Worm (Caenorhabditis elegans): ENCODE measurements around the gene unc-7.

unc-7 gene

DNA sequence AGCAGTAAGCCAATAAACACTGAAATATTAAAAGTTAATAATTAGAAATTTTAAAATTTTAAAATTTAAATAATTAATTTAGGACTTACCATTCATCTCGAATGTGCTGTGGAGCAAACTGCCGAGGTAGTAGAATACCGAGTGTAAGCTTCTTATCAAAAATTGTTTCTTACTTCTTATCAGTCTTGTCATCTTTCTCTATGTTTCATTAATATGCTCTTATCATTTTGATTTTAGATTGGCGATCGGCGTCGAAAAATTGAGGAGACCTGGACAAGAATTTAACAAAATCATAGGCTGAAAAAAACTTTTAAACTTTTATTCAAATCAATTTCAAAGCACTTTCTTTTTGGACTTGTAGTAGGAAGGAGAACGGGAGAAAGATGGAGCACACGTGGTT lies 49.8 kb downstream of the unc-7 start, which contains the start of gene F09B12.3:
Gene F09B12.3 (minus strand): TSS at position 192 of the 400 bp plus-strand sequence.
- no peak for TF ChIP-seq nhr-10 (tag; optimal IDR thresholded peaks at IDR 0.05)
- TF ChIP-seq mdl-1 (tag; optimal IDR thresholded peaks at IDR 0.05), result no peak
- TF ChIP-seq ztf-1 (GFP tag; conservative IDR thresholded peaks at IDR 0.05), result no peak
- peak; percentile 29 for TF ChIP-seq crh-2 (tag; optimal IDR thresholded peaks at IDR 0.05)
- no peak for TF ChIP-seq nhr-77 (tag; optimal IDR thresholded peaks at IDR 0.05)
- TF ChIP-seq zag-1 (tag; optimal IDR thresholded peaks at IDR 0.05), result no peak
- TF ChIP-seq egl-27 (tag; optimal IDR thresholded peaks at IDR 0.05), result no peak
- TF ChIP-seq elt-3 (tag; optimal IDR thresholded peaks at IDR 0.05), result no peak
- TF ChIP-seq ceh-16 (tag; optimal IDR thresholded peaks at IDR 0.05), result no peak
- no peak for TF ChIP-seq unc-55 (GFP tag; optimal IDR thresholded peaks at IDR 0.05)
- peak; percentile 12 for TF ChIP-seq sma-9 (GFP tag; optimal IDR thresholded peaks at IDR 0.05)
- TF ChIP-seq sma-9 (tag; optimal IDR thresholded peaks at IDR 0.05), result no peak
- no peak for TF ChIP-seq nhr-237 (tag; optimal IDR thresholded peaks at IDR 0.05)
- TF ChIP-seq gmeb-1 (tag; optimal IDR thresholded peaks at IDR 0.05), result peak; percentile 32
- no peak for TF ChIP-seq unc-62 (GFP tag; optimal IDR thresholded peaks at IDR 0.05)
- peak; percentile 92 for TF ChIP-seq fos-1 (tag; optimal IDR thresholded peaks at IDR 0.05)
- no peak for TF ChIP-seq alr-1 (tag; optimal IDR thresholded peaks at IDR 0.05)
- TF ChIP-seq sma-3 (GFP tag; optimal IDR thresholded peaks at IDR 0.05), result no peak

DNA sequence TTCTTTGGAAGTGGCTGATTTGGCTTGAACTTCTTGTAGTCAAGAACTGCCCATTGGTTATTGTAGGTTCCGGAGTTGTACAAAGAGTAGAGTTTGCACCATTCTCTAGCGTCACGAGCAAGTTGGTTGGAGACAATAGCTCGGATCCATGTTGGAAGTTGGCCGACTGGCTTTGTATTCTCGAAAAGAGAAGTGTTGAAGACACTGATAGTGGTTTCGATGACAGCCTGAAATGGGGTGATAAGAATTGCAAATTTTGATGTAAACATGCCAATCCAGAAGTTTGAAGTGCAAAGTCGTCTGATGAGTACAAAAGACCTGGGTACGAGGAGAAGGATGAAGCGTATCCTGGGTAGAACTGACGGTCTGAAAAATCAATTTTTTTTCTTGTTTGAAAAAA lies 51.3 kb downstream of the unc-7 start:
- TF ChIP-seq dmd-4 (tag; optimal IDR thresholded peaks at IDR 0.05) (no peak), fos-1 (tag; optimal IDR thresholded peaks at IDR 0.05) (peak; percentile 30)

DNA sequence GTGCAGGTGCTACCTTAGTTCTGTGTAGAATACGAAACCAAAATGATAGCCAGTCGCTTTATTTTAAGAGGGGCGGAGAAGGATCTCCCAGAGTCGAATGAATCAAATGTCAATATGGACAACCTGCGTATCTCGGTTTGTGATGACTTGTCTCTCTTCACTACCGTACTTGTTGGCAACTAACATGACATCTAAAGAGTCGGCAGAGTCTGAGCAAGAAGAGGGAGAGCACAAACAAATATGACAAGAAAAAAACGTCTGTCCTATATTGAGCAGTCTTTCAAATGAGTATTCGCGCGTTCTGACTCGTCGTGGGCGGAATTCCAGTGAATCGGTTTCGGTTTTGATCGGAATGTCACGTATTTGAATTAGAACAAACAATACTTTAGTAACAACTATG lies 52.6 kb downstream of the unc-7 start, which contains the start of gene F09B12.7:
Gene F09B12.7 (minus strand): TSS at position 101 of the 400 bp plus-strand sequence.
- TF ChIP-seq nhr-129 (tag; optimal IDR thresholded peaks at IDR 0.05) (no peak), gmeb-1 (tag; optimal IDR thresholded peaks at IDR 0.05) (no peak), sma-9 (GFP tag; optimal IDR thresholded peaks at IDR 0.05) (no peak), sma-9 (tag; optimal IDR thresholded peaks at IDR 0.05) (no peak), mdl-1 (tag; optimal IDR thresholded peaks at IDR 0.05) (no peak), ztf-11 (tag; optimal IDR thresholded peaks at IDR 0.05) (no peak), nhr-12 (tag; optimal IDR thresholded peaks at IDR 0.05) (no peak), unc-62 (GFP tag; optimal IDR thresholded peaks at IDR 0.05) (no peak), ztf-1 (GFP tag; conservative IDR thresholded peaks at IDR 0.05) (no peak), lsy-2 (tag; optimal IDR thresholded peaks at IDR 0.05) (no peak), nhr-25 (tag; optimal IDR thresholded peaks at IDR 0.05) (no peak), unc-55 (GFP tag; optimal IDR thresholded peaks at IDR 0.05) (no peak), ceh-16 (tag; optimal IDR thresholded peaks at IDR 0.05) (no peak), fos-1 (tag; optimal IDR thresholded peaks at IDR 0.05) (no peak)

DNA sequence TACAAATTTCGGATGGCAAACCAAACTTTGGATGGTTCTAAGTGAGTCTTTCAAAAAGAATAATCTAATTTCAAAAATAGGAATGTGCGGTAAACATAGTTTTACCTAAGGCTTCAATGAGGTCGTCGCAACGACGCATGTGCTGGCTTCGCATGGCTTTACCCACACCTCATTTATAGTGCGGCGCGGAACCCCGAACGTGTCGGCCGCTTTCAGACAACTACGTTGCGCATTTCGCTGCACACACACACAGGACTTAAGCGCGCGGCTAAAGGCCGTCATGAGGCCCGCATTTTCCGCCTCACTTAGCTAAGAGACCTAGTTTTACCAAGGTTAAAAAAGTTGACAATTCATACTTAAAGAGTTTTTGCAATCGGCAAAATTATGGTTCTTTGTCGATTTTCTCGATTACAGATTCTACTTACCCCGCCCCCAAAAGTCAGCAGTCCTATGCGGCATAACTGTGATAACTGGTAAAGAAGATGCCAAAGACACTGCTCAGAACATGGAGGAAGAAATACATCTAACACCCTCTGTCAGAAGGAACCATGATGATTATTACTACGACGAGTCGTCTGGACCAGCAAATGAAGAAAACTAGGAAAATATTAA lies 54.7 kb downstream of the unc-7 start:
- peak; percentile 75 for TF ChIP-seq snpc-4 (tag; optimal IDR thresholded peaks at IDR 0.05)
- TF ChIP-seq sem-4 (tag; optimal IDR thresholded peaks at IDR 0.05), result no peak

DNA sequence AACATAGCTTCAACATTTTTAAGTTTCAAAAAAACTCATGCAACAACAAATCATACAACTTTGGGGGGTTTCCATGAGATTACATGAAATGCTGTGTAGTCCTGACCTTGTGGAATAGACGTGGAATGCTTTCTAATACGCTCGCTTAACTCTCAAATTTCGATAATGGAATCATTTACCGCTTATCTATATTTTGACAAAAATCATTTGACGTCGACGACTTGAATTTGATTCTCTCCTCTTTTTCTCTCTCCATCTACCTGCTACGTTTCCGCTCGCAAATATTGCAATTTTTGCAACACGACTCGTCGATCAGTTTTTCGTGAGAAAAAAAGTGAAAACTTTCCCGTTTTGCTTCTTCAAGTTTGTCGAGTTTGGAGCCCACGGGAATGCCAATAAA lies 58.4 kb downstream of the unc-7 start, which contains the start of gene flr-4:
Gene flr-4 (plus strand): TSS at position 275 of the 400 bp plus-strand sequence.
- peak; percentile 8 for TF ChIP-seq crh-2 (tag; optimal IDR thresholded peaks at IDR 0.05)
- no peak for TF ChIP-seq gmeb-1 (tag; optimal IDR thresholded peaks at IDR 0.05)
- TF ChIP-seq nhr-6 (tag; optimal IDR thresholded peaks at IDR 0.05), result no peak
- TF ChIP-seq snpc-4 (tag; optimal IDR thresholded peaks at IDR 0.05), result no peak
- TF ChIP-seq ceh-16 (tag; optimal IDR thresholded peaks at IDR 0.05), result no peak
- TF ChIP-seq lin-13 (GFP tag; optimal IDR thresholded peaks at IDR 0.05), result no peak
- TF ChIP-seq fos-1 (tag; optimal IDR thresholded peaks at IDR 0.05), result peak; percentile 71
- no peak for TF ChIP-seq ZK546.5 (tag; optimal IDR thresholded peaks at IDR 0.05)
- peak; percentile 16 for TF ChIP-seq sma-9 (GFP tag; optimal IDR thresholded peaks at IDR 0.05)
- TF ChIP-seq sma-9 (tag; optimal IDR thresholded peaks at IDR 0.05), result no peak

DNA sequence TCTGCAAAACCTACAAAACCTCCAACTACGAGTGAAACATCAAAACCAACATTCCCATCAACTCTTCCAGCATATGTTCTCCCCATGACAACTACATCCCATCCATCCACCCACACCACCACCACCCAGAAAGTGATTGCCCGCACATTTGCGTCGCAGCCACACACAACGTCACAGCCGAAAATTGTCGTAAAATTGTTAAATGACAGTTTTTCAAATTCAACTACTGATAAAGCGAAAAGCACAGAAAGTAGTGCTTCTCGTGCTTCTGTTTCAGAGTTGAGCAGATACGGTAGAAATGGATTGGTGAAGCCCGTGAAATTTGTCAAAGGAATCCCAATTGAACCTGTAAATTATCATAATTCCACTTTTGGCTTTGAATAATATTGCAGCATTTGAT lies 59.8 kb downstream of the unc-7 start:
- TF ChIP-seq ztf-4 (tag; optimal IDR thresholded peaks at IDR 0.05) (no peak), ZK546.5 (tag; optimal IDR thresholded peaks at IDR 0.05) (no peak), elt-1 (tag; optimal IDR thresholded peaks at IDR 0.05) (no peak), aly-2 (tag; optimal IDR thresholded peaks at IDR 0.05) (no peak), snpc-4 (tag; optimal IDR thresholded peaks at IDR 0.05) (no peak), elt-3 (tag; optimal IDR thresholded peaks at IDR 0.05) (no peak), sem-4 (tag; optimal IDR thresholded peaks at IDR 0.05) (no peak), ztf-1 (GFP tag; conservative IDR thresholded peaks at IDR 0.05) (no peak), lin-39 (tag; optimal IDR thresholded peaks at IDR 0.05) (no peak), crh-2 (tag; optimal IDR thresholded peaks at IDR 0.05) (no peak), nhr-129 (tag; optimal IDR thresholded peaks at IDR 0.05) (no peak), unc-39 (tag; optimal IDR thresholded peaks at IDR 0.05) (no peak), nhr-6 (tag; optimal IDR thresholded peaks at IDR 0.05) (no peak)
